Fruit fly (Drosophila melanogaster): Measurements from ENCODE around the gene CG34112.

DNA sequence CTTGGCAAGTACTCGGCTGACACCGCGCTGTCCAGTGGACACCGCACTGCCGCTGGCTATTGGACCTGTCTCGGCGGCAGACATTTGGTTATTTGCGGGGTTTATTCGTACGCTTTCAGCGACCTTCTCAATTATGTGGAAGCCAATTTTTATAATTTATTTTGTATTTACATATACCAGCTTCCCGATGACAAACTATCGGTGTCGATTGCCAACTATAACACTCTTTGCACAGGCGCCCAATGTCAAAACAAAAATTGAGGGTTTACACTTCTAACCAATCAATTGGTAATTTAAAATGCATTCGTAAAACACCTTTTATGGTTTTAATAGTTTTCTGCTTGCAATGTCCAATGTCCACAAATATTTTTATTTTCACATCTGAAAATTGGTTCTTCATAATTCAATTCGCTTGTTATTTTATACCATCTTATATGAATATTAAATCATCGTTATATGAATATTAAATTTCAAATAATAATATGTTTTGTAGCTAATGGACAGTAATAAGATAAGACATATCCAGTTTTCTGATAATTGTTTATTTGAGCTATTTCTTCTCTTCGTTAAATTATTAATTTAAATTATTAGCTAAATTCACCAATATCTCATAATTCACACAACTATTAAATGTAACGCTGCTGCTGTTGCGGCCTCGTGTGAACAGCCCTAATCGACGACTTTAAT is 5.9 kb upstream of the CG34112 start:
- TF ChIP-seq EcR (GFP tag; optimal IDR thresholded peaks at IDR 0.05): no peak
- no peak for TF ChIP-seq usp (GFP tag; optimal IDR thresholded peaks at IDR 0.05)
- no peak for TF ChIP-seq pan (optimal IDR thresholded peaks at IDR 0.05)
- TF ChIP-seq CG8478 (optimal IDR thresholded peaks at IDR 0.05): no peak
- TF ChIP-seq psq (optimal IDR thresholded peaks at IDR 0.05): no peak
- no peak for TF ChIP-seq Dll (optimal IDR thresholded peaks at IDR 0.05)
